Fruit fly (Drosophila melanogaster) whole organism, embryonic: ENCODE measurements around the gene Tyler.

Source experiments
- CG10147 ChIP-seq: fragments of 200-800 bp; sonication (Bioruptor generic); optimal IDR thresholded peaks from 2 replicates; lab custom pipeline; 2019; ENCODE audit warnings: missing biosample characterization, mild to moderate bottlenecking, missing genetic modification characterization, moderate library complexity
- CG11247 ChIP-seq: fragments of 200-800 bp; sonication (Bioruptor generic); IDR thresholded peaks from 2 replicates; pipeline ENCODE4 v1.3.6; 2022; ENCODE audit warnings: missing biosample characterization, missing genetic modification characterization
- CG11695 ChIP-seq: fragments of 200-800 bp; sonication (Bioruptor generic); IDR thresholded peaks from 3 replicates; pipeline ENCODE4 v1.3.6; 2022; ENCODE audit warnings: missing biosample characterization, missing genetic modification characterization
- CG11723 ChIP-seq: fragments of 200-800 bp; sonication (Bioruptor generic); optimal IDR thresholded peaks from 2 replicates; lab custom pipeline; 2017; ENCODE audit warnings: missing biosample characterization, mild to moderate bottlenecking, missing genetic modification characterization
- CG15011 ChIP-seq: fragments of 200-800 bp; sonication (Bioruptor generic); optimal IDR thresholded peaks from 3 replicates; lab custom pipeline; 2018; ENCODE audit warnings: missing biosample characterization, mild to moderate bottlenecking, missing genetic modification characterization
- CG15073 ChIP-seq: fragments of 200-800 bp; sonication (Bioruptor generic); optimal IDR thresholded peaks from 2 replicates; lab custom pipeline; 2016; ENCODE audit warnings: missing biosample characterization, missing genetic modification characterization
- CG17612 ChIP-seq: fragments of 200-800 bp; sonication (Bioruptor generic); IDR thresholded peaks from 2 replicates; pipeline ENCODE4 v1.3.6; 2022; ENCODE audit warnings: missing biosample characterization, missing genetic modification characterization
- CG2120 ChIP-seq: fragments of 200-800 bp; sonication (Bioruptor generic); optimal IDR thresholded peaks from 3 replicates; lab custom pipeline; 2016; ENCODE audit warnings: missing biosample characterization, missing genetic modification characterization
- CG4424 ChIP-seq: fragments of 200-800 bp; sonication (Bioruptor generic); optimal IDR thresholded peaks from 3 replicates; lab custom pipeline; 2016; ENCODE audit warnings: missing biosample characterization, missing genetic modification characterization
- CG7987 ChIP-seq: fragments of 200-800 bp; sonication (Bioruptor generic); optimal IDR thresholded peaks from 2 replicates; lab custom pipeline; 2018; ENCODE audit warnings: missing biosample characterization, mild to moderate bottlenecking, missing genetic modification characterization, moderate library complexity
- CHES-1-like ChIP-seq: fragments of 200-800 bp; sonication (Bioruptor generic); optimal IDR thresholded peaks from 2 replicates; lab custom pipeline; 2016; ENCODE audit warnings: missing biosample characterization, missing genetic modification characterization
- CTCF ChIP-seq: fragments of 200-800 bp; sonication (Bioruptor generic); optimal IDR thresholded peaks from 2 replicates; lab custom pipeline; 2017; ENCODE audit warnings: missing biosample characterization, mild to moderate bottlenecking, missing genetic modification characterization, moderate library complexity
- Deaf1 ChIP-seq: fragments of 200-800 bp; optimal IDR thresholded peaks from 3 replicates; lab custom pipeline; 2019; ENCODE audit warnings: missing biosample characterization, mild to moderate bottlenecking, missing genetic modification characterization, moderate library complexity
- Dip2 ChIP-seq: fragments of 200-800 bp; sonication (Bioruptor generic); IDR thresholded peaks from 2 replicates; pipeline ENCODE4 v1.3.6; 2022; ENCODE audit warnings: missing biosample characterization, missing genetic modification characterization
- Doc2 ChIP-seq: fragments of 200-800 bp; sonication (Bioruptor generic); IDR thresholded peaks from 2 replicates; pipeline ENCODE4 v1.3.6; 2022; ENCODE audit warnings: missing biosample characterization, missing genetic modification characterization
- ERR ChIP-seq: fragments of 200-800 bp; sonication (Bioruptor generic); optimal IDR thresholded peaks from 2 replicates; lab custom pipeline; 2016; ENCODE audit warnings: missing biosample characterization, missing genetic modification characterization
- Gsc ChIP-seq: fragments of 200-800 bp; sonication (Bioruptor generic); IDR thresholded peaks from 2 replicates; pipeline ENCODE4 v1.3.6; 2022; ENCODE audit warnings: missing biosample characterization, missing genetic modification characterization
- Myb ChIP-seq: fragments of 200-800 bp; sonication (Bioruptor generic); optimal IDR thresholded peaks from 2 replicates; lab custom pipeline; 2016; ENCODE audit warnings: missing biosample characterization, missing genetic modification characterization
- Nf-YA ChIP-seq: fragments of 200-800 bp; sonication (Bioruptor generic); IDR thresholded peaks from 2 replicates; pipeline ENCODE4 v1.3.6; 2022; ENCODE audit warnings: missing biosample characterization, missing genetic modification characterization
- Pdp1 ChIP-seq, 2 experiments: fragments of 200-800 bp; sonication (Bioruptor generic); optimal IDR thresholded peaks; 3 replicates each; lab custom pipeline; 2016; ENCODE audit warnings: missing biosample characterization in 2 of 2, missing genetic modification characterization in 2 of 2, mild to moderate bottlenecking in 1 of 2, moderate library complexity in 1 of 2
- Scr ChIP-seq: fragments of 200-800 bp; sonication (Bioruptor generic); IDR thresholded peaks from 2 replicates; pipeline ENCODE4 v1.3.6; 2022; ENCODE audit warnings: missing biosample characterization, missing genetic modification characterization; ENCODE audit not compliant: partially characterized antibody
- Sox100B ChIP-seq: fragments of 200-800 bp; sonication (Bioruptor generic); optimal IDR thresholded peaks from 3 replicates; lab custom pipeline; 2018; ENCODE audit warnings: missing biosample characterization, mild to moderate bottlenecking, missing genetic modification characterization
- Usf ChIP-seq: fragments of 200-800 bp; sonication (Bioruptor generic); optimal IDR thresholded peaks from 2 replicates; lab custom pipeline; 2017; ENCODE audit warnings: missing genotype, missing biosample characterization, missing genetic modification characterization
- Vsx1 ChIP-seq: fragments of 200-800 bp; sonication (Bioruptor generic); optimal IDR thresholded peaks from 2 replicates; lab custom pipeline; 2017; ENCODE audit warnings: missing biosample characterization, mild to moderate bottlenecking, missing genetic modification characterization, missing genetic modification reagents
- ab ChIP-seq: fragments of 200-800 bp; sonication (Bioruptor generic); optimal IDR thresholded peaks from 2 replicates; lab custom pipeline; 2016; ENCODE audit warnings: missing biosample characterization, missing genetic modification characterization
- aop ChIP-seq: fragments of 200-800 bp; sonication (Bioruptor generic); IDR thresholded peaks from 2 replicates; pipeline ENCODE4 v1.3.6; 2022; ENCODE audit warnings: missing biosample characterization, missing genetic modification characterization
- bsh ChIP-seq, 2 experiments: fragments of 200-800 bp; sonication (Bioruptor generic); optimal IDR thresholded peaks; 2 replicates each; lab custom pipeline; 2017 to 2018; ENCODE audit warnings: mild to moderate bottlenecking in 2 of 2, missing biosample characterization in 2 of 2, missing genetic modification characterization in 2 of 2, moderate library complexity in 1 of 2
- dati ChIP-seq: fragments of 200-800 bp; sonication (Bioruptor generic); IDR thresholded peaks from 2 replicates; pipeline ENCODE4 v1.3.6; 2022; ENCODE audit warnings: missing biosample characterization, missing genetic modification characterization
- exex ChIP-seq: fragments of 200-800 bp; sonication (Bioruptor generic); optimal IDR thresholded peaks from 4 replicates; lab custom pipeline; 2018; ENCODE audit warnings: missing biosample characterization, mild to moderate bottlenecking, missing genetic modification characterization, moderate library complexity
- gcm2 ChIP-seq: fragments of 200-800 bp; sonication (Bioruptor generic); optimal IDR thresholded peaks from 2 replicates; lab custom pipeline; 2016; ENCODE audit warnings: missing biosample characterization, missing genetic modification characterization
- grn ChIP-seq: fragments of 200-800 bp; sonication (Bioruptor generic); optimal IDR thresholded peaks from 3 replicates; lab custom pipeline; 2017; ENCODE audit warnings: missing biosample characterization, missing genetic modification characterization
- gsb ChIP-seq: fragments of 200-800 bp; sonication (Bioruptor generic); IDR thresholded peaks from 2 replicates; pipeline ENCODE4 v1.3.6; 2022; ENCODE audit warnings: missing biosample characterization, missing genetic modification characterization
- ind ChIP-seq: fragments of 200-800 bp; sonication (Bioruptor generic); optimal IDR thresholded peaks from 3 replicates; lab custom pipeline; 2016; ENCODE audit warnings: missing biosample characterization, missing genetic modification characterization
- inv ChIP-seq: fragments of 200-800 bp; sonication (Bioruptor generic); IDR thresholded peaks from 2 replicates; pipeline ENCODE4 v1.3.6; 2022; ENCODE audit warnings: missing biosample characterization, missing genetic modification characterization; ENCODE audit not compliant: partially characterized antibody
- kay ChIP-seq: fragments of 200-800 bp; sonication (Bioruptor generic); optimal IDR thresholded peaks from 2 replicates; lab custom pipeline; 2016; ENCODE audit warnings: missing biosample characterization, missing genetic modification characterization
- mirr ChIP-seq: fragments of 200-800 bp; sonication (Bioruptor generic); optimal IDR thresholded peaks from 3 replicates; lab custom pipeline; 2018; ENCODE audit warnings: missing biosample characterization, mild to moderate bottlenecking, missing genetic modification characterization
- peb ChIP-seq: fragments of 200-800 bp; sonication (Bioruptor generic); IDR thresholded peaks from 2 replicates; pipeline ENCODE4 v1.3.6; 2022; ENCODE audit warnings: missing biosample characterization, missing genetic modification characterization
- ssp ChIP-seq: fragments of 200-800 bp; sonication (Bioruptor generic); IDR thresholded peaks from 2 replicates; pipeline ENCODE4 v1.3.6; 2022; ENCODE audit warnings: missing biosample characterization, missing genetic modification characterization
- sug ChIP-seq: fragments of 200-800 bp; optimal IDR thresholded peaks from 2 replicates; lab custom pipeline; 2019; ENCODE audit warnings: missing biosample characterization, mild to moderate bottlenecking, missing genetic modification characterization, moderate library complexity
- trem ChIP-seq: fragments of 200-800 bp; optimal IDR thresholded peaks from 3 replicates; lab custom pipeline; 2019; ENCODE audit warnings: missing biosample characterization, mild to moderate bottlenecking, missing genetic modification characterization, moderate library complexity
- vvl ChIP-seq: fragments of 200-800 bp; sonication (Bioruptor generic); IDR thresholded peaks from 2 replicates; pipeline ENCODE4 v1.3.6; 2022; ENCODE audit warnings: missing biosample characterization, missing genetic modification characterization

The Tyler gene

DNA sequence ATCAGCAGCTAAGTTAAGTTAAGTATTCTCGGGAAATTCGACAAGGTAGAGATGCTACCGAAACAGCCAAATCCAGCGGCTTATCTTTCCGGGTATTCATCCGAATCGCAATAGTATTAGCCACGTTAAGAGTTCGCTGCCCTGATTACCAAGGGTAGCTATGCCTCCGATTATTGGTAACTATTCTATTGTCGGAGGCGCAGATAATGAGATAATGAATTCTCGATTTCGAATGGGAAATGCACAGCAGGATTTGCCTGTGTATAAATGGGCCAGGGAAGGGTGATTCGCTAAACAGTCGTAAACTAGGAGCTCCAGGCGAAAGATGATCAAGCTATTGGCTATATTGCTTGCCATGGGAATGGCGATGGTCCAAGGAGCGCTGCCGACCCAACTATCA lies 28.0 kb upstream of the Tyler start, which contains the start of gene CG14204:
CG14204 (plus strand) TSS at position 301 of the 400 bp plus-strand sequence.
- no peak for TF ChIP-seq Deaf1
- TF ChIP-seq Usf (GFP tag; lab: Kevin White, UChicago), result no peak
- TF ChIP-seq inv (GFP tag; lab: Robert Waterston, UW), result no peak
- no peak for TF ChIP-seq Nf-YA
- TF ChIP-seq Dip2, result no peak
- no peak for TF ChIP-seq aop (GFP tag; lab: Robert Waterston, UW)

DNA sequence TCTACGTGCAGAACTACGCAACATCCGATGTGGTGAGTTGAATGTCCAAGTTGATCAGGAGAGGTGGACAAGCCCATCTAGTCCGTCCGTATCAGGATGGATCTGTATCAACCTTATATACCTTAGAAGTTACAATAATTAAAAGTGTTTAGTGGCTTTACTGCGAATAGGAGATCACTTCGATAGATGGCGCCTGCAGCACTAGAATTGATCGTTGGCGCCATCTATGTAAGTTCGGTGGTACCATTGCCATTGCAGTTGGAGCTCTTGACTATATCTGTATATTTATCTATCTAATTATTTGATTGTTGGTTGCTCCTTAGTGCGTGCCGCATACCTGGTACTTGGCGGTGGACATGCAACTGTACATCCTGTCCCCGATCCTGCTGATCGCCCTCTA lies 26.2 kb upstream of the Tyler start:
- TF ChIP-seq Scr (GFP tag; lab: Robert Waterston, UW), result no peak
- TF ChIP-seq CTCF (GFP tag; lab: Kevin White, UChicago), result peak; percentile 87

dm6 chrX:19590070-19590469 lies 21.3 kb upstream of the Tyler start, which contains the start of gene CG14219:
CG14219 (minus strand) TSS chrX:19590170.
- TF ChIP-seq sug (peak; percentile 41), trem (tag; lab: Kevin White, UChicago) (no peak)

dm6 chrX:19590579-19590978 lies 20.7 kb upstream of the Tyler start:
- TF ChIP-seq peb (GFP tag; lab: Robert Waterston, UW), result no peak
- TF ChIP-seq CG17612, result no peak
- TF ChIP-seq kay (GFP tag; lab: Kevin White, UChicago), result no peak
- no peak for TF ChIP-seq CHES-1-like (GFP tag; lab: Kevin White, UChicago)
- TF ChIP-seq grn, result peak; percentile 64
- TF ChIP-seq ab (GFP tag; lab: Kevin White, UChicago), result no peak
- TF ChIP-seq Pdp1 (GFP tag; optimal IDR thresholded peaks at IDR 0.05; lab: Kevin White, UChicago), result no peak
- TF ChIP-seq CG10147 (GFP tag; lab: Kevin White, UChicago), result no peak
- TF ChIP-seq CG4424 (GFP tag; lab: Kevin White, UChicago), result no peak
- no peak for TF ChIP-seq ERR (GFP tag; lab: Kevin White, UChicago)
- no peak for TF ChIP-seq Sox100B
- no peak for TF ChIP-seq gsb (GFP tag; lab: Robert Waterston, UW)
- TF ChIP-seq CG15073 (GFP tag; lab: Kevin White, UChicago), result no peak
- no peak for TF ChIP-seq vvl (GFP tag; lab: Robert Waterston, UW)
- TF ChIP-seq dati (GFP tag; lab: Robert Waterston, UW), result no peak
- no peak for TF ChIP-seq Gsc
- TF ChIP-seq CG11695 (GFP tag; lab: Robert Waterston, UW), result no peak
- no peak for TF ChIP-seq CG2120 (GFP tag; lab: Kevin White, UChicago)
- TF ChIP-seq CG15011 (GFP tag; lab: Kevin White, UChicago), result no peak
- peak; percentile 91 for TF ChIP-seq exex (tag; lab: Kevin White, UChicago)
- TF ChIP-seq Myb (GFP tag; lab: Kevin White, UChicago), result no peak
- TF ChIP-seq CG7987 (GFP tag; lab: Kevin White, UChicago), result no peak
- TF ChIP-seq Doc2 (GFP tag; lab: Robert Waterston, UW), result no peak
- TF ChIP-seq Vsx1 (GFP tag; lab: Kevin White, UChicago), result no peak
- no peak for TF ChIP-seq CG11723 (GFP tag; lab: Kevin White, UChicago)
- TF ChIP-seq sug, result peak; percentile 43
- no peak for TF ChIP-seq CG11247 (GFP tag; lab: Robert Waterston, UW)
- TF ChIP-seq mirr (GFP tag; lab: Kevin White, UChicago), result peak; percentile 19
- TF ChIP-seq gcm2 (GFP tag; lab: Kevin White, UChicago), result no peak
- no peak for TF ChIP-seq ind (GFP tag; lab: Kevin White, UChicago)
- no peak for TF ChIP-seq ssp
- no peak for TF ChIP-seq bsh (GFP tag; optimal IDR thresholded peaks at IDR 0.05; lab: Kevin White, UChicago)
- TF ChIP-seq, all 482 proteins: peak for 4
